Worm (Caenorhabditis elegans) whole organism, midembryonic: Measurements from ENCODE around the gene mrps-11.

ENCODE experiments used
- T22C8.4 ChIP-seq: fragments of 200-800 bp; sonication (Bioruptor generic); IDR thresholded peaks from 2 replicates; pipeline ENCODE4 v1.3.6; 2022; ENCODE audit warnings: missing genetic modification characterization, missing compliant biosample characterization
- cog-1 ChIP-seq: sonication (generic microtip); optimal IDR thresholded peaks from 2 replicates; lab custom pipeline; 2016; ENCODE audit warnings: missing genetic modification characterization, missing compliant biosample characterization
- flt-1 ChIP-seq: fragments of 200-800 bp; sonication (Bioruptor generic); IDR thresholded peaks from 2 replicates; pipeline ENCODE4 v1.3.6; 2022; ENCODE audit warnings: missing genetic modification characterization, missing compliant biosample characterization
- klf-2 ChIP-seq: fragments of 200-800 bp; sonication (Bioruptor generic); conservative IDR thresholded peaks from 2 replicates; pipeline ENCODE4 v1.3.6; 2022; ENCODE audit warnings: missing genetic modification reagents, missing genetic modification characterization, missing compliant biosample characterization
- med-1 ChIP-seq: sonication (generic microtip); optimal IDR thresholded peaks from 2 replicates; lab custom pipeline; 2017; ENCODE audit warnings: missing genetic modification characterization, mild to moderate bottlenecking, missing compliant biosample characterization, antibody characterized with exemption, missing genetic modification reagents; ENCODE audit not compliant: insufficient read depth
- ref-1 ChIP-seq: fragments of 200-800 bp; sonication (Bioruptor generic); conservative IDR thresholded peaks from 2 replicates; pipeline ENCODE4 v1.3.6; 2022; ENCODE audit warnings: missing genetic modification reagents, missing genetic modification characterization, missing compliant biosample characterization
- tab-1 ChIP-seq: fragments of 200-800 bp; sonication (Bioruptor generic); IDR thresholded peaks from 2 replicates; pipeline ENCODE4 v1.3.6; 2022; ENCODE audit warnings: missing genetic modification characterization, missing compliant biosample characterization
- ztf-23 ChIP-seq: fragments of 200-800 bp; sonication (Bioruptor generic); IDR thresholded peaks from 2 replicates; pipeline ENCODE4 v1.3.6; 2022; ENCODE audit warnings: missing genetic modification reagents, missing genetic modification characterization, missing compliant biosample characterization
- ztf-29 ChIP-seq: fragments of 200-800 bp; sonication (Bioruptor generic); IDR thresholded peaks from 2 replicates; pipeline ENCODE4 v1.3.6; 2022; ENCODE audit warnings: missing genetic modification reagents, missing genetic modification characterization, missing compliant biosample characterization

The mrps-11 gene

ce11 chrV:12534941-12535340 lies 40.5 kb upstream of the mrps-11 start:
- TF ChIP-seq klf-2 (no peak), cog-1 (no peak), tab-1 (GFP tag; lab: Robert Waterston, UW) (no peak), T22C8.4 (no peak), ztf-23 (GFP tag; lab: Robert Waterston, UW) (no peak), med-1 (GFP tag; lab: Kevin White, UChicago) (no peak), ref-1 (GFP tag; lab: Robert Waterston, UW) (no peak), flt-1 (no peak), ztf-29 (GFP tag; lab: Robert Waterston, UW) (no peak)

DNA sequence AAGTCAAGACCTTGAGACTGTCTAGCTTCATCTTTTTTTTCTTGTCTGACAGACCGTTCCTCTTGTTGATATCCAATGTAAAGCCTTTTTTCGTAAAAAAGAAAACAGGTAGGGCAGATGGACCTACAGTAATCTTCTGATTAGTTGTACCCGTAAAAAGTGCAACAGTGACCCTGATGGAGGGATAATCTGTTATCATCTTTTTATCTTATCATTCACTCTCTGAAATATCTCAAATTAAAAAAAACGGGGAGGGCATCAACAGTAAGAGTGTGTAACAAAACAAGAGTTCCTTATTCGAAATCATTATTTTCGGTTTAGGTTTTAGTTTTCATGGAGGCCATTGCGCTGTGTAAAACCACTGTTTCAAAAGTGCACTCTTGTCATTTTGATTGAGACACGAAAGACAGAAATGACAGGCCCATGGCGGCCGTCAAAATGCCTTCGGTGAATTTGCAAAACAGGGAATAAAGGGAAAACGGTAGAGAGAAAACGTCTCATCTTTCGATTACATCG lies 39.3 kb upstream of the mrps-11 start:
- TF ChIP-seq flt-1 (no peak), ztf-23 (GFP tag; lab: Robert Waterston, UW) (no peak), med-1 (GFP tag; lab: Kevin White, UChicago) (no peak), cog-1 (no peak), ref-1 (GFP tag; lab: Robert Waterston, UW) (no peak), T22C8.4 (no peak), klf-2 (no peak), tab-1 (GFP tag; lab: Robert Waterston, UW) (no peak), ztf-29 (GFP tag; lab: Robert Waterston, UW) (no peak)

DNA sequence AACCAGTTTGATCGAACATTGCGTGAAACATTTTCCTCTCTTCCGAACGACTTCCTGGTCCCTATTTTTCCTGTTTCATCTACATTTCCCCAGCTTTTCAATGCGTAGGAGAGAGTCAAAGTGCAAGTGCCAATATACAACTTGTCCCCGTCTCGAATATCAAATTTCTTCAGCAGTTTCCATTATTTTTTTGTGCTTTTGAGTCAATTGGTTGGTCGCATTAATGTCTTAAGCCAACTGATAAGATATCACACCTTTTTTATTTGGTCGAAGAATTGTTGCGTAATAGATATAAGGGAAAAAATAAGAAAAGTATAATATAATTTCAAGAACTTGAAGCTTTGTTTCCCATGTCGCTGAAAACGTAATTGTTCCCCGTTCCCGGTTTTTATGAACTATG lies 37.9 kb upstream of the mrps-11 start:
- TF ChIP-seq med-1 (GFP tag; lab: Kevin White, UChicago) (no peak), ztf-23 (GFP tag; lab: Robert Waterston, UW) (no peak), ztf-29 (GFP tag; lab: Robert Waterston, UW) (no peak), tab-1 (GFP tag; lab: Robert Waterston, UW) (no peak), cog-1 (no peak), flt-1 (no peak), klf-2 (no peak), ref-1 (GFP tag; lab: Robert Waterston, UW) (no peak), T22C8.4 (no peak)

- TF ChIP-seq med-1 (GFP tag; lab: Kevin White, UChicago): no peak
- no peak for TF ChIP-seq cog-1
- no peak for TF ChIP-seq T22C8.4
- TF ChIP-seq ztf-29 (GFP tag; lab: Robert Waterston, UW): no peak
- no peak for TF ChIP-seq ref-1 (GFP tag; lab: Robert Waterston, UW)
- no peak for TF ChIP-seq ztf-23 (GFP tag; lab: Robert Waterston, UW)
- TF ChIP-seq klf-2: no peak
- no peak for TF ChIP-seq tab-1 (GFP tag; lab: Robert Waterston, UW)
- no peak for TF ChIP-seq flt-1
Observed at ce11 chrV:12531084-12531483, 36.7 kb upstream of the mrps-11 start.

- TF ChIP-seq T22C8.4: no peak
- no peak for TF ChIP-seq klf-2
- TF ChIP-seq med-1 (GFP tag; lab: Kevin White, UChicago): no peak
- no peak for TF ChIP-seq ztf-23 (GFP tag; lab: Robert Waterston, UW)
- no peak for TF ChIP-seq ref-1 (GFP tag; lab: Robert Waterston, UW)
- no peak for TF ChIP-seq cog-1
- TF ChIP-seq tab-1 (GFP tag; lab: Robert Waterston, UW): no peak
- no peak for TF ChIP-seq ztf-29 (GFP tag; lab: Robert Waterston, UW)
- no peak for TF ChIP-seq flt-1
Observed at ce11 chrV:12530129-12530528, 35.7 kb upstream of the mrps-11 start.

DNA sequence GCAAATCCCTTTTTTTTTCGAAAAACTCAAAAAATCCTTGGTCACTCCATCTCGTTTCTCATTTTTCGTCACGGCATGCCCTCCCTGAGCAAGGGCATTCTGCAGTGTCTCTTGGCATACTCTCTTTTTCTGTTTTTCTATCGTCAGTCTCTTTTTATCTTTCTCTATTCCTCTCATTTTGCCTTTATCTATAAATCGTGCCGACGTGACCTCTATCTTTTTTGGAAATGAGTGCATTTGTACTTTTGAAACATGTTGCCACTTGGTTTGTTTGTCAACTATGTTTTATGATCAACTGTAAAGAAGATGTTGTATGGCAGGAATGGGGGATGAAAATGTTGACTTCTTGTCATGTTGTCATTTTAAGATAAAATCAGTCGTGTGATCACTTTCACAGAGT lies 34.5 kb upstream of the mrps-11 start:
- TF ChIP-seq cog-1: no peak
- no peak for TF ChIP-seq ztf-23 (GFP tag; lab: Robert Waterston, UW)
- TF ChIP-seq tab-1 (GFP tag; lab: Robert Waterston, UW): no peak
- no peak for TF ChIP-seq med-1 (GFP tag; lab: Kevin White, UChicago)
- TF ChIP-seq flt-1: no peak
- no peak for TF ChIP-seq klf-2
- TF ChIP-seq ref-1 (GFP tag; lab: Robert Waterston, UW): no peak
- no peak for TF ChIP-seq ztf-29 (GFP tag; lab: Robert Waterston, UW)
- TF ChIP-seq T22C8.4: no peak

DNA sequence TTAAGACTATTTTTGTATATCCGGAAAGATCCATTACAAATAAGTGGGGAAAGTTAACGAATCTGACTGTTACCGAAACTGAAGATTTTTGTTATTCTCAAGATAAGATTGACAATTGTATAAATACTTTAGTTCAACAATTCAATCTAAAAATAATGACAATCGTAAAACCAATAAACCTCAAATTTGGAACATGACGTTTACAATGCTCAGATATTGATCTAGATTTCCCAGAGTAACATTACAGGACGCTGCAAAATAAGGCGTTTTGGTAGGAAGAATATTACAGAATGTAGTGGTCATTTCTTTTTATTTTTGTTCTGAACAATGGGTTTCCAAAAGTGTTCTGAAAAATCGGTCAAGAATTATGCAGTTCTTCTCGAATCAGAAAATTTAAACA lies 32.3 kb upstream of the mrps-11 start, which contains the start of gene F45D3.1:
TSS of gene F45D3.1 (plus strand) at position 301 of the 400 bp plus-strand sequence.
- TF ChIP-seq klf-2 (no peak), T22C8.4 (no peak), ztf-23 (GFP tag; lab: Robert Waterston, UW) (no peak), flt-1 (no peak), med-1 (GFP tag; lab: Kevin White, UChicago) (no peak), tab-1 (GFP tag; lab: Robert Waterston, UW) (no peak), cog-1 (no peak), ztf-29 (GFP tag; lab: Robert Waterston, UW) (no peak), ref-1 (GFP tag; lab: Robert Waterston, UW) (no peak)

DNA sequence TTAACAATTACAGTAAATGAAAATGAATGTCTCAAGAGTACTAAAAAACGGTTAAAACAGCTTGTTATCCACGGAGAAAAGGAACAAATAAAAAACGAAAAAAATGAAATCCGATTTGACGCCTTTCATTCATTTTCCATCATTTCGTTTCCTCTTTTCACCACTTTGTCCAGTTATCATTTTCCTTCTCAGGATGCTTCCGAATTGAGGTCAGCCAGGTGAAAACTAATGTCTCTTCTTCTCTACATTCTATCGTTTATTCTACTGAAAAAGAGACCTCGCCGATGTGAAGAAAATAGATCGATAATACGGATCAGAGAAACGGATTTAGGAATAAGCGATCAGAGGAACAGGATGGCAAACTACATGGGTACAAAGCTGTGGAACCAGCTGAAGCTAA lies 31.7 kb upstream of the mrps-11 start:
- no peak for TF ChIP-seq ztf-29 (GFP tag; lab: Robert Waterston, UW)
- no peak for TF ChIP-seq tab-1 (GFP tag; lab: Robert Waterston, UW)
- TF ChIP-seq flt-1: no peak
- no peak for TF ChIP-seq ztf-23 (GFP tag; lab: Robert Waterston, UW)
- no peak for TF ChIP-seq T22C8.4
- TF ChIP-seq med-1 (GFP tag; lab: Kevin White, UChicago): no peak

DNA sequence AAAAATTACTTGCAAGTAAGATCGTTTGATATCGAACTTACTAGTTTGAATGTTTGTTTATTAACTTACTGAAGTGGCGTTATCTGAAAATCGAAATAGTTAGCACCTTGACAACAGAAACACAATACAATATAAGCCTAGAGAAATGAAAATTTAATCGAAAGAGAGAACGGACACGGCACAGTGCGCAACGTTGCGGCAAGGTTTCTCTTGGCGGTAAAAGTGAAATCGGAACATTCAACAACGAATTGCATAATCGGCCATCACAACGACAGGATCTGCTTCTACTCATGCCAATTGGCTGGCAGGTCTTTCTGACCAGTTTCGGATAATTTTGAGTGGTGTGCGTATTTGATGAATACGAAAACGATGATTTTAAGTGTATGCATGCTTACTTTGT lies 31.1 kb upstream of the mrps-11 start, which contains the start of gene dyf-4:
TSS of gene dyf-4 (minus strand) at position 213 of the 400 bp plus-strand sequence.
- TF ChIP-seq tab-1 (GFP tag; lab: Robert Waterston, UW) (no peak), ref-1 (GFP tag; lab: Robert Waterston, UW) (no peak), ztf-29 (GFP tag; lab: Robert Waterston, UW) (no peak), klf-2 (no peak), flt-1 (no peak), med-1 (GFP tag; lab: Kevin White, UChicago) (no peak), ztf-23 (GFP tag; lab: Robert Waterston, UW) (no peak), cog-1 (no peak), T22C8.4 (no peak)

DNA sequence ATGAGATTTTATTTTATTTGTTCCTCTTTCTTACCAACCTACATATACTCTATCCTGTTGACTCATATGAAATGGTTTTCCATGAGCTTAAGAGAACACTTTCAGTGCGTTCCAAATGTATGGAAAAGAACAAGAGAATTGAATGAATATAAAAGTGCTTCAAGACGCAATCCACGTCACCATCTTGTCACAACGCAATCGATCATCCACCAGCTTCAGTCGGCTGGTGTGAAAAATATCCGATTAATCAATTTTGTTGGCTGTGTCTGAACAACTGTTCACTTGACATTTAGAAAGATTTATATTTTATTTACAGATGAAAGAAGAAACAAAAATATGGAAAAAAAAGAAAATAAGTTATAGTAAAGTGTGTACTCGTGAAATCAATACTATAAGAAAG lies 28.9 kb upstream of the mrps-11 start:
- TF ChIP-seq ref-1 (GFP tag; lab: Robert Waterston, UW): no peak
- TF ChIP-seq flt-1: no peak
- TF ChIP-seq T22C8.4: no peak
- no peak for TF ChIP-seq med-1 (GFP tag; lab: Kevin White, UChicago)
- no peak for TF ChIP-seq tab-1 (GFP tag; lab: Robert Waterston, UW)
- TF ChIP-seq klf-2: no peak
- TF ChIP-seq ztf-23 (GFP tag; lab: Robert Waterston, UW): no peak
- no peak for TF ChIP-seq ztf-29 (GFP tag; lab: Robert Waterston, UW)
- TF ChIP-seq cog-1: no peak
